Worm (Caenorhabditis elegans) whole organism, midembryonic: Measurements from ENCODE around the gene rps-18.

Experiments used
- T22C8.4 ChIP-seq: fragments of 200-800 bp; sonication (Bioruptor generic); IDR thresholded peaks from 2 replicates; pipeline ENCODE4 v1.3.6; 2022; ENCODE audit warnings: missing genetic modification characterization, missing compliant biosample characterization
- flt-1 ChIP-seq: fragments of 200-800 bp; sonication (Bioruptor generic); IDR thresholded peaks from 2 replicates; pipeline ENCODE4 v1.3.6; 2022; ENCODE audit warnings: missing genetic modification characterization, missing compliant biosample characterization
- tab-1 ChIP-seq: fragments of 200-800 bp; sonication (Bioruptor generic); IDR thresholded peaks from 2 replicates; pipeline ENCODE4 v1.3.6; 2022; ENCODE audit warnings: missing genetic modification characterization, missing compliant biosample characterization
- ztf-23 ChIP-seq: fragments of 200-800 bp; sonication (Bioruptor generic); IDR thresholded peaks from 2 replicates; pipeline ENCODE4 v1.3.6; 2022; ENCODE audit warnings: missing genetic modification reagents, missing genetic modification characterization, missing compliant biosample characterization
- ztf-29 ChIP-seq: fragments of 200-800 bp; sonication (Bioruptor generic); IDR thresholded peaks from 2 replicates; pipeline ENCODE4 v1.3.6; 2022; ENCODE audit warnings: missing genetic modification reagents, missing genetic modification characterization, missing compliant biosample characterization

DNA sequence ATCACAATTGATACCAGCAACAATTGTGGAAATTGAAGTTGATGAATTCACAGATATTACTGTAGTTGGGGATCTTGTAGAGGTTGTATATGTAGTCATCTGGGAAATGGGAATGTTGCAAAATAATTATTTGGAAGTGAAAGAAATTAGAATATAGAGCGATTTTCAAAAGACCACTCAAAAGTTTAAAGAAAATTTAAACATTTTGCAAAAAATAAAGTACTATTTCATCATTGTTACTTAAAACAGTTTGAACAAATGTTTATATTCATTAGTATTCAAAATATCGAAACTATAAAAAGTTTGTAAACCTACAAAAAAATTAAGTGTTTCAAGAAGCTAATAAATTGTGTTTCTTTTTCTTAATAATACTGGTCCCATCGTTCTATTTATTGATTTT, 9.2 kb upstream of the rps-18 start, which contains the start of gene Y57G11C.46:
- TF ChIP-seq flt-1 (GFP tag; lab: Robert Waterston, UW): no peak
- no peak for TF ChIP-seq ztf-23
- TF ChIP-seq tab-1 (GFP tag; lab: Robert Waterston, UW): no peak
- no peak for TF ChIP-seq T22C8.4 (GFP tag; lab: Robert Waterston, UW)
- no peak for TF ChIP-seq ztf-29 (GFP tag; lab: Robert Waterston, UW)
